Fruit fly (Drosophila melanogaster): ENCODE measurements around the gene Trx2.

Gene Trx2

DNA sequence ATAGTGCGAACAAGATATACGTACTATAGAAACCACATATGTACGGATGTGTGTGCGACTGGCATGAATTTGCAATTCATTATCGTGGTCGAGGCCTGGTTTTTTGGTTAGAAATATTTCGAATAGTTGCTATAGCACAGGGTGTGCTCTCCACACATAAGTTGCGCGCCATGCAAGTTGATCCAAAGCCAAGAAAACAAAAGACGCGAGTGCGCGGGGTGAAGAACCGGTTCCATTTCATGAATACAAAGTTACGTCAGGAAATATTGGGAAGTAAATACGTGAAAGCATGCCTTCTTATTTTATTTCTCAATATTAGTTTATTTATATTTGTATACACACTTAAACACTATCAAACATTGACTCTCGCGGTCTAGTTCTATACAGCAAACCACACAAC lies 956 bp downstream of the Trx2 start (continued):
- TF ChIP-seq CG15269 (tag; optimal IDR thresholded peaks at IDR 0.05) (peak; percentile 30), CG3407 (GFP tag; optimal IDR thresholded peaks at IDR 0.05) (peak; percentile 2), CG32532 (GFP tag; IDR thresholded peaks at IDR 0.05) (peak; percentile 12; the same call in 1 of the 2 replicates), Oaz (GFP tag; IDR thresholded peaks at IDR 0.05) (no peak), Neu2 (GFP tag; optimal IDR thresholded peaks at IDR 0.05; ENCODE audit: borderline replicate concordance) (no peak), CG8388 (GFP tag; optimal IDR thresholded peaks at IDR 0.05) (peak; percentile 12), CG18262 (tag; optimal IDR thresholded peaks at IDR 0.05) (peak; percentile 27), E2f2 (GFP tag; IDR thresholded peaks at IDR 0.05) (peak; percentile 17; the same call in 1 of the 2 replicates), CG18599 (GFP tag; optimal IDR thresholded peaks at IDR 0.05) (peak; percentile 33), CG3847 (GFP tag; IDR thresholded peaks at IDR 0.05) (peak; percentile 33; the same call in 1 of the 2 replicates), bcd (GFP tag; optimal IDR thresholded peaks at IDR 0.05) (peak; percentile 27), CG17359 (tag; optimal IDR thresholded peaks at IDR 0.05) (peak; percentile 40), CG5180 (GFP tag; optimal IDR thresholded peaks at IDR 0.05) (peak; percentile 17), CG11456 (GFP tag; IDR thresholded peaks at IDR 0.05) (0 out of 3 replicates have a peak, but pooled peaks have one; percentile 6), pum (GFP tag; optimal IDR thresholded peaks at IDR 0.05) (no peak), CG8924 (tag; optimal IDR thresholded peaks at IDR 0.05) (peak; percentile 52), ci (GFP tag; IDR thresholded peaks at IDR 0.05) (peak; percentile 34; the same call in 1 of the 3 replicates), Fer1 (GFP tag; optimal IDR thresholded peaks at IDR 0.05) (no peak), CG15601 (tag; optimal IDR thresholded peaks at IDR 0.05) (peak; percentile 17), row (GFP tag; IDR thresholded peaks at IDR 0.05) (peak; percentile 61), CG2712 (tag; optimal IDR thresholded peaks at IDR 0.05) (peak; percentile 35), kah (GFP tag; optimal IDR thresholded peaks at IDR 0.05) (peak; percentile 3), phol (tag; optimal IDR thresholded peaks at IDR 0.05) (peak; percentile 23), Max (GFP tag; optimal IDR thresholded peaks at IDR 0.05) (peak; percentile 18), crol (GFP tag; IDR thresholded peaks at IDR 0.05) (peak; percentile 44), Spps (tag; optimal IDR thresholded peaks at IDR 0.05) (peak; percentile 41), grau (tag; optimal IDR thresholded peaks at IDR 0.05) (peak; percentile 24), stc (GFP tag; IDR thresholded peaks at IDR 0.05) (peak; percentile 43; the same call in 1 of the 2 replicates), ranshi (GFP tag; IDR thresholded peaks at IDR 0.05) (0 out of 2 replicates have a peak, but pooled peaks have one; percentile 38), mam (GFP tag; optimal IDR thresholded peaks at IDR 0.05) (peak; percentile 22), Myb (GFP tag; optimal IDR thresholded peaks at IDR 0.05) (peak; percentile 18), Six4 (GFP tag; optimal IDR thresholded peaks at IDR 0.05) (peak; percentile 9), CG14441 (GFP tag; IDR thresholded peaks at IDR 0.05) (0 out of 2 replicates have a peak, but pooled peaks have one; percentile 6), CG7556 (GFP tag; optimal IDR thresholded peaks at IDR 0.05) (peak; percentile 12), Atf6 (GFP tag; IDR thresholded peaks at IDR 0.05) (0 out of 2 replicates have a peak, but pooled peaks have one; percentile 22), pfk (GFP tag; optimal IDR thresholded peaks at IDR 0.05) (no peak), D19A (tag; optimal IDR thresholded peaks at IDR 0.05) (peak; percentile 11), az2 (GFP tag; optimal IDR thresholded peaks at IDR 0.05) (peak; percentile 23), CG9876 (GFP tag; optimal IDR thresholded peaks at IDR 0.05) (no peak), run (tag; optimal IDR thresholded peaks at IDR 0.05) (no peak), sob (GFP tag; IDR thresholded peaks at IDR 0.05) (peak; percentile 44; the same call in 1 of the 2 replicates), Sry-β (GFP tag; optimal IDR thresholded peaks at IDR 0.05) (peak; percentile 13), Xrp1 (GFP tag; IDR thresholded peaks at IDR 0.05) (peak; percentile 47), CG17829 (tag; optimal IDR thresholded peaks at IDR 0.05) (no peak), Drgx (GFP tag; IDR thresholded peaks at IDR 0.05) (peak; percentile 46), Meics (GFP tag; optimal IDR thresholded peaks at IDR 0.05) (peak; percentile 8), Dbx (GFP tag; IDR thresholded peaks at IDR 0.05) (peak; percentile 23; the same call in 1 of the 3 replicates), bsh (GFP tag; optimal IDR thresholded peaks at IDR 0.05) (peak in 1 of 2 experiments; percentile 64), dmrt99B (tag; optimal IDR thresholded peaks at IDR 0.05) (peak; percentile 4), lilli (GFP tag; optimal IDR thresholded peaks at IDR 0.05) (peak; percentile 22)
